Worm (Caenorhabditis elegans): ENCODE data around the gene Y37E11AL.12.

Gene Y37E11AL.12

ce11 chrIV:3654214-3654613, 47.6 kb downstream of the Y37E11AL.12 start (continued):
- TF ChIP-seq npax-4 (tag; optimal IDR thresholded peaks at IDR 0.05) (no peak), ttx-3 (tag; optimal IDR thresholded peaks at IDR 0.05) (no peak), odd-2 (tag; optimal IDR thresholded peaks at IDR 0.05) (no peak), ceh-9 (tag; optimal IDR thresholded peaks at IDR 0.05) (no peak), C08G9.2 (tag; optimal IDR thresholded peaks at IDR 0.05) (no peak), hlh-8 (tag; optimal IDR thresholded peaks at IDR 0.05) (no peak), Y22D7AL.16 (tag; optimal IDR thresholded peaks at IDR 0.05) (no peak), rnt-1 (tag; optimal IDR thresholded peaks at IDR 0.05) (peak; percentile 78), hlh-13 (GFP tag; optimal IDR thresholded peaks at IDR 0.05) (no peak), mec-3 (tag; optimal IDR thresholded peaks at IDR 0.05; ENCODE audit: borderline replicate concordance) (no peak), ceh-6 (GFP tag; optimal IDR thresholded peaks at IDR 0.05) (no peak), ceh-19 (GFP tag; optimal IDR thresholded peaks at IDR 0.05) (no peak), unc-55 (GFP tag; optimal IDR thresholded peaks at IDR 0.05) (peak; percentile 35), ama-1 (optimal IDR thresholded peaks at IDR 0.05) (no peak), ceh-18 (tag; optimal IDR thresholded peaks at IDR 0.05) (peak; percentile 91), unc-42 (tag; optimal IDR thresholded peaks at IDR 0.05) (no peak), che-1 (tag; optimal IDR thresholded peaks at IDR 0.05) (no peak), dmd-4 (tag; optimal IDR thresholded peaks at IDR 0.05; ENCODE audit: borderline replicate concordance) (no peak), lim-6 (tag; optimal IDR thresholded peaks at IDR 0.05) (no peak)

ce11 chrIV:3653420-3653823, 48.4 kb downstream of the Y37E11AL.12 start:
- TF ChIP-seq unc-55 (GFP tag; optimal IDR thresholded peaks at IDR 0.05) (peak; percentile 73), ceh-22 (tag; optimal IDR thresholded peaks at IDR 0.05) (no peak), ets-4 (tag; optimal IDR thresholded peaks at IDR 0.05) (no peak), pha-4 (tag; optimal IDR thresholded peaks at IDR 0.05) (no peak), ceh-34 (tag; optimal IDR thresholded peaks at IDR 0.05) (no peak), elt-4 (tag; optimal IDR thresholded peaks at IDR 0.05) (no peak), ceh-30 (tag; optimal IDR thresholded peaks at IDR 0.05) (no peak), pax-1 (tag; optimal IDR thresholded peaks at IDR 0.05) (no peak), elt-2 (tag; optimal IDR thresholded peaks at IDR 0.05) (peak; percentile 46), ceh-31 (tag; optimal IDR thresholded peaks at IDR 0.05) (no peak)

ce11 chrIV:3652784-3653383, 48.9 kb downstream of the Y37E11AL.12 start:
- TF ChIP-seq fax-1 (tag; optimal IDR thresholded peaks at IDR 0.05), result no peak
- TF ChIP-seq C38D4.7 (GFP tag; optimal IDR thresholded peaks at IDR 0.05), result no peak
- TF ChIP-seq T23F11.4 (GFP tag; optimal IDR thresholded peaks at IDR 0.05), result no peak
- TF ChIP-seq fkh-6 (tag; optimal IDR thresholded peaks at IDR 0.05), result no peak
- TF ChIP-seq tbx-7 (tag; optimal IDR thresholded peaks at IDR 0.05), result no peak
- TF ChIP-seq dve-1 (tag; optimal IDR thresholded peaks at IDR 0.05), result peak; percentile 92

ce11 chrIV:3652223-3652622, 49.6 kb downstream of the Y37E11AL.12 start:
- TF ChIP-seq unc-86 (tag; optimal IDR thresholded peaks at IDR 0.05), result no peak
- TF ChIP-seq pax-1 (tag; optimal IDR thresholded peaks at IDR 0.05), result no peak
- peak; percentile 20 for TF ChIP-seq ref-2 (tag; optimal IDR thresholded peaks at IDR 0.05)
- TF ChIP-seq dmd-4 (tag; optimal IDR thresholded peaks at IDR 0.05; ENCODE audit: borderline replicate concordance), result no peak

Data from whole organism, late embryonic.